Worm (Caenorhabditis elegans) whole organism, L2 larva: ENCODE results near the gene K01A12.2.

Experiments
- ama-1 ChIP-seq: fragments of 150-350 bp; optimal IDR thresholded peaks from 2 replicates; lab custom pipeline; 2018; ENCODE audit warnings: inconsistent platforms
- ceh-16 ChIP-seq: fragments of 150-350 bp; optimal IDR thresholded peaks from 2 replicates; lab custom pipeline; 2014; ENCODE audit warnings: missing biosample characterization, missing genetic modification characterization
- elt-3 ChIP-seq: sonication (generic microtip); optimal IDR thresholded peaks from 2 replicates; lab custom pipeline; 2017; ENCODE audit warnings: missing biosample characterization, missing genetic modification characterization
- unc-39 ChIP-seq: fragments of 150-350 bp; optimal IDR thresholded peaks from 2 replicates; lab custom pipeline; 2014; ENCODE audit warnings: missing biosample characterization, missing genetic modification characterization
- ztf-11 ChIP-seq: sonication (generic microtip); optimal IDR thresholded peaks from 2 replicates; lab custom pipeline; 2017; ENCODE audit warnings: missing biosample characterization, missing genetic modification characterization

- TF ChIP-seq ama-1 = no peak
- TF ChIP-seq elt-3 (tag; lab: Kevin White, UChicago) = no peak
- TF ChIP-seq unc-39 (tag; lab: Kevin White, UChicago) = no peak
- TF ChIP-seq ztf-11 (tag; lab: Kevin White, UChicago) = no peak
- TF ChIP-seq ceh-16 (tag; lab: Kevin White, UChicago) = no peak
Measured at ce11 chrX:8605005-8605404, 8.1 kb upstream of the K01A12.2 start, which contains the start of the genes H35N09.2 and H35N09.1.
